Fruit fly (Drosophila melanogaster) whole organism, embryonic: ENCODE measurements around the gene CG15144.
A peak's percentile ranks its signal among the peaks of the same experiment; 100 is the strongest.

Experiments
- ATbp ChIP-seq: fragments of 200-800 bp; sonication (Bioruptor generic); optimal IDR thresholded peaks from 2 replicates; lab custom pipeline; 2017; ENCODE audit warnings: missing biosample characterization, mild to moderate bottlenecking, missing genetic modification characterization, missing genetic modification reagents
- Atf-2 ChIP-seq: fragments of 200-800 bp; sonication (Bioruptor generic); optimal IDR thresholded peaks from 2 replicates; lab custom pipeline; 2016; ENCODE audit warnings: missing biosample characterization, missing genetic modification characterization
- Awh ChIP-seq: fragments of 200-800 bp; sonication (Bioruptor generic); IDR thresholded peaks from 2 replicates; pipeline ENCODE4, ENCODE4 v1.3.6; 2022; ENCODE audit warnings: missing biosample characterization, missing genetic modification characterization
- B-H1 ChIP-seq: fragments of 200-800 bp; sonication (Bioruptor generic); IDR thresholded peaks from 3 replicates; pipeline ENCODE4 v1.3.6; 2022; ENCODE audit warnings: missing biosample characterization, missing genetic modification characterization
- Blimp-1 ChIP-seq: fragments of 200-800 bp; sonication (Bioruptor generic); optimal IDR thresholded peaks from 3 replicates; lab custom pipeline; 2018; ENCODE audit warnings: missing biosample characterization, missing genetic modification characterization, mild to moderate bottlenecking, moderate library complexity, missing genetic modification reagents
- CG10147 ChIP-seq: fragments of 200-800 bp; sonication (Bioruptor generic); optimal IDR thresholded peaks from 2 replicates; lab custom pipeline; 2019; ENCODE audit warnings: missing biosample characterization, mild to moderate bottlenecking, missing genetic modification characterization, moderate library complexity
- CG14710 ChIP-seq: fragments of 200-800 bp; sonication (Bioruptor generic); optimal IDR thresholded peaks from 3 replicates; lab custom pipeline; 2019; ENCODE audit warnings: missing biosample characterization, mild to moderate bottlenecking, missing genetic modification characterization, moderate library complexity
- CG15011 ChIP-seq: fragments of 200-800 bp; sonication (Bioruptor generic); optimal IDR thresholded peaks from 3 replicates; lab custom pipeline; 2018; ENCODE audit warnings: missing biosample characterization, mild to moderate bottlenecking, missing genetic modification characterization
- CG2202 ChIP-seq: fragments of 200-800 bp; sonication (Bioruptor generic); optimal IDR thresholded peaks from 2 replicates; lab custom pipeline; 2018; ENCODE audit warnings: missing biosample characterization, mild to moderate bottlenecking, missing genetic modification characterization
- CG3847 ChIP-seq: fragments of 200-800 bp; sonication (Bioruptor generic); IDR thresholded peaks from 2 replicates; pipeline ENCODE4 v1.3.6; 2022; ENCODE audit warnings: missing biosample characterization, missing genetic modification characterization
- CG4404 ChIP-seq: fragments of 200-800 bp; sonication (Bioruptor generic); IDR thresholded peaks from 2 replicates; pipeline ENCODE4 v1.3.6; 2022; ENCODE audit warnings: missing biosample characterization, missing genetic modification characterization
- CG7372 ChIP-seq: fragments of 200-800 bp; sonication (Bioruptor generic); IDR thresholded peaks from 2 replicates; pipeline ENCODE4 v1.3.6; 2022; ENCODE audit warnings: missing biosample characterization, missing genetic modification characterization
- CG7987 ChIP-seq: fragments of 200-800 bp; sonication (Bioruptor generic); optimal IDR thresholded peaks from 2 replicates; lab custom pipeline; 2018; ENCODE audit warnings: missing biosample characterization, mild to moderate bottlenecking, missing genetic modification characterization, moderate library complexity
- CG8089 ChIP-seq: fragments of 200-800 bp; sonication (Bioruptor generic); optimal IDR thresholded peaks from 3 replicates; lab custom pipeline; 2016; ENCODE audit warnings: missing biosample characterization, missing genetic modification characterization
- CG8388 ChIP-seq: fragments of 200-800 bp; sonication (Bioruptor generic); optimal IDR thresholded peaks from 2 replicates; lab custom pipeline; 2019; ENCODE audit warnings: missing biosample characterization, mild to moderate bottlenecking, missing genetic modification characterization, moderate library complexity
- CG8765 ChIP-seq: fragments of 200-800 bp; sonication (Bioruptor generic); IDR thresholded peaks from 2 replicates; pipeline ENCODE4 v1.3.6; 2022; ENCODE audit warnings: missing biosample characterization, missing genetic modification characterization
- CG8924 ChIP-seq: fragments of 200-800 bp; optimal IDR thresholded peaks from 3 replicates; lab custom pipeline; 2019; ENCODE audit warnings: missing biosample characterization, mild to moderate bottlenecking, missing genetic modification characterization, moderate library complexity
- E2f1 ChIP-seq: fragments of 200-800 bp; sonication (Bioruptor generic); IDR thresholded peaks from 2 replicates; pipeline ENCODE4 v1.3.6; 2022; ENCODE audit warnings: missing biosample characterization, missing genetic modification characterization
- E2f2 ChIP-seq: fragments of 200-800 bp; sonication (Bioruptor generic); IDR thresholded peaks from 2 replicates; pipeline ENCODE4 v1.3.6; 2022; ENCODE audit warnings: missing biosample characterization, missing genetic modification characterization
- GATAe ChIP-seq: fragments of 200-800 bp; sonication (Bioruptor generic); conservative IDR thresholded peaks from 2 replicates; pipeline ENCODE4 v1.3.6; 2022; ENCODE audit warnings: missing biosample characterization, missing genetic modification characterization
- HLH4C ChIP-seq: fragments of 200-800 bp; sonication (Bioruptor generic); IDR thresholded peaks from 3 replicates; pipeline ENCODE4 v1.3.6; 2022; ENCODE audit warnings: missing biosample characterization, missing genetic modification characterization; ENCODE audit not compliant: partially characterized antibody
- Hr3 ChIP-seq: fragments of 200-800 bp; sonication (Bioruptor generic); optimal IDR thresholded peaks from 3 replicates; lab custom pipeline; 2016; ENCODE audit warnings: missing biosample characterization, missing genetic modification characterization
- Hsf ChIP-seq: fragments of 200-800 bp; sonication (Bioruptor generic); optimal IDR thresholded peaks from 3 replicates; lab custom pipeline; 2016; ENCODE audit warnings: missing biosample characterization, missing genetic modification characterization
- Lpt ChIP-seq: fragments of >200 bp; optimal IDR thresholded peaks from 2 replicates; lab custom pipeline; 2018; ENCODE audit warnings: missing biosample characterization, missing genetic modification characterization
- MTF-1 ChIP-seq: fragments of 200-800 bp; sonication (Bioruptor generic); optimal IDR thresholded peaks from 2 replicates; lab custom pipeline; 2018; ENCODE audit warnings: missing biosample characterization, mild to moderate bottlenecking, missing genetic modification characterization, borderline replicate concordance
- Mes4 ChIP-seq: fragments of 200-800 bp; sonication (Bioruptor generic); optimal IDR thresholded peaks from 2 replicates; lab custom pipeline; 2016; ENCODE audit warnings: missing biosample characterization, missing genetic modification characterization
- Myb ChIP-seq: fragments of 200-800 bp; sonication (Bioruptor generic); optimal IDR thresholded peaks from 2 replicates; lab custom pipeline; 2016; ENCODE audit warnings: missing biosample characterization, missing genetic modification characterization
- Nf-YC ChIP-seq: fragments of 200-800 bp; optimal IDR thresholded peaks from 3 replicates; lab custom pipeline; 2019; ENCODE audit warnings: missing biosample characterization, mild to moderate bottlenecking, missing genetic modification characterization, moderate library complexity
- Optix ChIP-seq: fragments of 200-800 bp; sonication (Bioruptor generic); IDR thresholded peaks from 3 replicates; pipeline ENCODE4 v1.3.6; 2022; ENCODE audit warnings: missing biosample characterization, missing genetic modification characterization
- Scr ChIP-seq: fragments of 200-800 bp; sonication (Bioruptor generic); IDR thresholded peaks from 2 replicates; pipeline ENCODE4 v1.3.6; 2022; ENCODE audit warnings: missing biosample characterization, missing genetic modification characterization; ENCODE audit not compliant: partially characterized antibody
- YL-1 ChIP-seq: fragments of 200-800 bp; sonication (Bioruptor generic); optimal IDR thresholded peaks from 3 replicates; lab custom pipeline; 2017; ENCODE audit warnings: missing biosample characterization, mild to moderate bottlenecking, missing genetic modification characterization
- az2 ChIP-seq: fragments of 200-800 bp; sonication (Bioruptor generic); optimal IDR thresholded peaks from 3 replicates; lab custom pipeline; 2016; ENCODE audit warnings: missing biosample characterization, missing genetic modification characterization
- bab2 ChIP-seq: fragments of 200-800 bp; sonication (Bioruptor generic); optimal IDR thresholded peaks from 2 replicates; lab custom pipeline; 2016; ENCODE audit warnings: missing biosample characterization, missing genetic modification characterization
- bowl ChIP-seq: fragments of 200-800 bp; sonication (Bioruptor generic); IDR thresholded peaks from 2 replicates; pipeline ENCODE4 v1.3.6; 2022; ENCODE audit warnings: missing biosample characterization, missing genetic modification characterization
- danr ChIP-seq: fragments of 200-800 bp; sonication (Bioruptor generic); IDR thresholded peaks from 2 replicates; pipeline ENCODE4 v1.3.6; 2022; ENCODE audit warnings: missing biosample characterization, missing genetic modification characterization
- dmrt99B ChIP-seq: fragments of 200-800 bp; sonication (Bioruptor generic); optimal IDR thresholded peaks from 2 replicates; lab custom pipeline; 2018; ENCODE audit warnings: missing biosample characterization, mild to moderate bottlenecking, missing genetic modification characterization, moderate library complexity
- emc ChIP-seq: fragments of 200-800 bp; sonication (Bioruptor generic); optimal IDR thresholded peaks from 2 replicates; lab custom pipeline; 2016; ENCODE audit warnings: missing biosample characterization, missing genetic modification characterization
- esg ChIP-seq: fragments of 200-800 bp; sonication (Bioruptor generic); conservative IDR thresholded peaks from 2 replicates; pipeline ENCODE4 v1.3.6; 2022; ENCODE audit warnings: missing biosample characterization, missing genetic modification characterization
- gcm ChIP-seq: fragments of 200-800 bp; sonication (Bioruptor generic); optimal IDR thresholded peaks from 2 replicates; lab custom pipeline; 2019; ENCODE audit warnings: missing biosample characterization, mild to moderate bottlenecking, missing genetic modification characterization, moderate library complexity
- gfzf ChIP-seq: fragments of 200-800 bp; sonication (Bioruptor generic); optimal IDR thresholded peaks from 2 replicates; lab custom pipeline; 2016; ENCODE audit warnings: missing biosample characterization, mild to moderate bottlenecking, missing genetic modification characterization, moderate library complexity
- lab ChIP-seq: fragments of 200-800 bp; sonication (Bioruptor generic); optimal IDR thresholded peaks from 3 replicates; lab custom pipeline; 2017; ENCODE audit warnings: missing biosample characterization, missing genetic modification characterization, mild to moderate bottlenecking, moderate library complexity, missing genetic modification reagents
- maf-S ChIP-seq: fragments of 200-800 bp; sonication (Bioruptor generic); optimal IDR thresholded peaks from 2 replicates; lab custom pipeline; 2016; ENCODE audit warnings: missing biosample characterization, missing genetic modification characterization
- nerfin-1 ChIP-seq: fragments of 200-800 bp; sonication (Bioruptor generic); optimal IDR thresholded peaks from 3 replicates; lab custom pipeline; 2019; ENCODE audit warnings: missing biosample characterization, mild to moderate bottlenecking, missing genetic modification characterization, moderate library complexity
- prd ChIP-seq, 3 experiments: fragments of >200 bp in 2 of 3; fragments of 200-800 bp in 1 of 3; sonication (Bioruptor generic) in 1 of 3; optimal IDR thresholded peaks in 2 of 3; IDR thresholded peaks in 1 of 3; 2 replicates in 2 of 3; 3 replicates in 1 of 3; pipeline versions ENCODE4 v1.3.6 to Lab custom; 2017 to 2022; ENCODE audit warnings: missing biosample characterization in 1 of 3, missing genetic modification characterization in 1 of 3
- run ChIP-seq: fragments of 200-800 bp; sonication (Bioruptor generic); optimal IDR thresholded peaks from 3 replicates; lab custom pipeline; 2018; ENCODE audit warnings: missing biosample characterization, mild to moderate bottlenecking, missing genetic modification characterization
- sqz ChIP-seq: fragments of 200-800 bp; sonication (Bioruptor generic); optimal IDR thresholded peaks from 3 replicates; lab custom pipeline; 2018; ENCODE audit warnings: missing biosample characterization, mild to moderate bottlenecking, missing genetic modification characterization
- tin ChIP-seq: fragments of 200-800 bp; sonication (Bioruptor generic); optimal IDR thresholded peaks from 3 replicates; lab custom pipeline; 2016; ENCODE audit warnings: missing biosample characterization, missing genetic modification characterization
- ttk ChIP-seq: fragments of 200-800 bp; sonication (Bioruptor generic); IDR thresholded peaks from 2 replicates; pipeline ENCODE4 v2.1.2; 2022; ENCODE audit warnings: missing biosample characterization, missing genetic modification characterization
- wor ChIP-seq: fragments of 200-800 bp; sonication (Bioruptor generic); IDR thresholded peaks from 2 replicates; pipeline ENCODE4 v1.3.6; 2022; ENCODE audit warnings: missing biosample characterization, missing genetic modification characterization
- zfh2 ChIP-seq: fragments of 200-800 bp; sonication (Bioruptor generic); optimal IDR thresholded peaks from 2 replicates; lab custom pipeline; 2016; ENCODE audit warnings: missing biosample characterization, missing genetic modification characterization

CG15144 gene

DNA sequence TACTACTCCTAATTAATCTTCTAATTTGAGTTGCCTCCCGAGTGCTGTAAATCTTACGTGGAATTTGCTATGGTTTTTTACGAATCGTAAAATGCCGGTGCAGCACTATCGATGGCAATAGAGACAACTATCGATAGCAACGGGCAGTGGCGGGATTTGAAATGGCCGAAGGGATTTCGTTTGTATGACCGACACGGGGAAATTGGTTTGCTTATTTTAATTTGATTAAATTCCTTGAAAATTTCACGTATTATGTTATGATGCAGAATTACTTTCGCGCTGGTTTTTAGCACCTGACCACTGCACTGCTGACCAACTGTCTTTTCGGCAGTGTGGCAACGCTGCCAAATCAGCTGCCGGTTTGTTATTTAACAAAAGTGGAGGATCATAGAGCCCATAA is 44.7 kb downstream of the CG15144 start, which contains the start of the genes GCS2beta and CG5131 (continued):
- peak; percentile 52 for TF ChIP-seq run (tag; lab: Kevin White, UChicago)
- peak; percentile 87 for TF ChIP-seq Awh (GFP tag; lab: Robert Waterston, UW)
- peak; percentile 88 for TF ChIP-seq YL-1 (GFP tag; lab: Kevin White, UChicago)
- TF ChIP-seq emc = peak; percentile 92
- peak; percentile 64 for TF ChIP-seq CG2202 (tag; lab: Kevin White, UChicago)
- peak; percentile 70 for TF ChIP-seq CG15011 (GFP tag; lab: Kevin White, UChicago)
- TF ChIP-seq maf-S (GFP tag; lab: Kevin White, UChicago) = peak; percentile 95
- TF ChIP-seq ttk (GFP tag; lab: Robert Waterston, UW) = peak; percentile 94
- peak; percentile 98 for TF ChIP-seq zfh2 (GFP tag; lab: Kevin White, UChicago)
- TF ChIP-seq Optix (GFP tag; lab: Robert Waterston, UW) = peak; percentile 94
- peak; percentile 95 for TF ChIP-seq nerfin-1 (tag; lab: Kevin White, UChicago)
- TF ChIP-seq CG10147 (GFP tag; lab: Kevin White, UChicago) = peak; percentile 85
- TF ChIP-seq tin (GFP tag; lab: Kevin White, UChicago) = peak; percentile 95
- TF ChIP-seq CG8388 (GFP tag; lab: Kevin White, UChicago) = peak; percentile 82
- peak; percentile 92 for TF ChIP-seq Mes4 (GFP tag; lab: Kevin White, UChicago)
- TF ChIP-seq bowl (GFP tag; lab: Robert Waterston, UW) = peak; percentile 71; the same call in 1 of the 2 replicates
- peak; percentile 84 for TF ChIP-seq GATAe (GFP tag; lab: Robert Waterston, UW)
- peak; percentile 94 for TF ChIP-seq CG7372
- TF ChIP-seq MTF-1 (GFP tag; lab: Kevin White, UChicago) = peak; percentile 73
- TF ChIP-seq az2 (GFP tag; lab: Kevin White, UChicago) = peak; percentile 93
- TF ChIP-seq E2f1 (GFP tag; lab: Robert Waterston, UW) = peak; percentile 91
- TF ChIP-seq CG4404 (GFP tag; lab: Robert Waterston, UW) = peak; percentile 91
- peak; percentile 96 for TF ChIP-seq CG3847 (GFP tag; lab: Robert Waterston, UW)
- TF ChIP-seq Atf-2 (GFP tag; lab: Kevin White, UChicago) = peak; percentile 95
- no peak for TF ChIP-seq prd (optimal IDR thresholded peaks at IDR 0.05; lab: Kevin White, UChicago)
- TF ChIP-seq prd (GFP tag; IDR thresholded peaks at IDR 0.05; lab: Robert Waterston, UW) = peak; percentile 96
- peak; percentile 94 for TF ChIP-seq Hr3 (GFP tag; lab: Kevin White, UChicago)
- no peak for TF ChIP-seq Lpt (GFP tag; lab: Kevin White, UChicago)
- peak; percentile 49 for TF ChIP-seq gfzf (GFP tag; lab: Kevin White, UChicago)
- peak; percentile 53 for TF ChIP-seq sqz (GFP tag; lab: Kevin White, UChicago)
- peak; percentile 84 for TF ChIP-seq dmrt99B (tag; lab: Kevin White, UChicago)
- peak; percentile 80 for TF ChIP-seq ATbp (GFP tag; lab: Kevin White, UChicago)
- TF ChIP-seq wor (GFP tag; lab: Robert Waterston, UW) = peak; percentile 85
- TF ChIP-seq Blimp-1 = peak; percentile 78
- peak; percentile 95 for TF ChIP-seq lab (GFP tag; lab: Kevin White, UChicago)
- TF ChIP-seq bab2 (GFP tag; lab: Kevin White, UChicago) = peak; percentile 96
- TF ChIP-seq esg (GFP tag; lab: Robert Waterston, UW) = peak; percentile 94
- TF ChIP-seq danr (GFP tag; lab: Robert Waterston, UW) = peak; percentile 86
- TF ChIP-seq Nf-YC (tag; lab: Kevin White, UChicago) = no peak
- peak; percentile 90 for TF ChIP-seq CG8089
- TF ChIP-seq Myb (GFP tag; lab: Kevin White, UChicago) = peak; percentile 90
- peak; percentile 83 for TF ChIP-seq CG8765
- peak; percentile 84 for TF ChIP-seq E2f2 (GFP tag; lab: Robert Waterston, UW)
- peak; percentile 88 for TF ChIP-seq HLH4C (GFP tag; lab: Robert Waterston, UW)
- peak; percentile 80 for TF ChIP-seq gcm
- TF ChIP-seq CG8924 (tag; lab: Kevin White, UChicago) = peak; percentile 87
- peak; percentile 93 for TF ChIP-seq Scr (GFP tag; lab: Robert Waterston, UW)
- peak; percentile 96 for TF ChIP-seq Hsf
- peak; percentile 84 for TF ChIP-seq CG7987 (GFP tag; lab: Kevin White, UChicago)
- TF ChIP-seq B-H1 (GFP tag; lab: Robert Waterston, UW) = peak; percentile 86
- peak; percentile 89 for TF ChIP-seq CG14710 (tag; lab: Kevin White, UChicago)
